Fruit fly (Drosophila melanogaster) whole organism, prepupa: Measurements from ENCODE around the gene Ugt35C1.

Experiments used
- CG8119 ChIP-seq: fragments of 200-800 bp; sonication (Bioruptor generic); IDR thresholded peaks from 3 replicates; pipeline ENCODE4 v1.3.6; 2022; ENCODE audit warnings: missing biosample characterization, missing genetic modification characterization
- CG9139 ChIP-seq: fragments of 200-800 bp; sonication (Bioruptor generic); optimal IDR thresholded peaks from 3 replicates; lab custom pipeline; 2017; ENCODE audit warnings: missing biosample characterization, mild to moderate bottlenecking, missing genetic modification characterization
- Hr38 ChIP-seq: sonication (Bioruptor generic); optimal IDR thresholded peaks from 2 replicates; lab custom pipeline; 2016; ENCODE audit warnings: missing biosample characterization, missing genetic modification characterization
- Sox14 ChIP-seq: fragments of 200-800 bp; sonication (Bioruptor generic); optimal IDR thresholded peaks from 3 replicates; lab custom pipeline; 2016; ENCODE audit warnings: missing biosample characterization, missing genetic modification characterization
- esn ChIP-seq: fragments of 200-800 bp; sonication (Bioruptor generic); optimal IDR thresholded peaks from 2 replicates; lab custom pipeline; 2016; ENCODE audit warnings: missing biosample characterization, mild to moderate bottlenecking, missing genetic modification characterization, moderate library complexity
- spab ChIP-seq: fragments of 200-800 bp; sonication (Bioruptor generic); optimal IDR thresholded peaks from 2 replicates; lab custom pipeline; 2017; ENCODE audit warnings: missing biosample characterization, mild to moderate bottlenecking, missing genetic modification characterization, missing genetic modification reagents

DNA sequence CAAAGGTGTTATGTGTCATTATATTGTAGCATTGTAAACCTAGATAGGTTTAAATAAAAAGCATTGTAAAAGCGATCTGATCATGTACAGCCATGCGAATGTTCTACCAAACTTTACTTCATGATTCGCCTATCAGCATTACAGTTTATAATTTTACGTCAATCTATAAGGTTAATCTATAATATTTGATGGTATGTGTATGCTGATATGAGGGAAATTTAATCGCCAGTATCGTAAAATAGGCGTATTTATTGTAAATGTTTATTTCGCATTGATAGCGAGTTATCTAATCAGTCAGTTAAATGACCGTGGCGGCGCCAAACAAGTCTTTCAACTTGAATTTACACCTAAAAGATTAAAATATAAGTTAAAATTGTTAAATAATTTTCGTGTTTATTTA, 49.5 kb upstream of the Ugt35C1 start:
- TF ChIP-seq spab (GFP tag; lab: Kevin White, UChicago) (no peak), Hr38 (GFP tag; lab: Kevin White, UChicago) (no peak), CG8119 (no peak), esn (GFP tag; lab: Kevin White, UChicago) (no peak), Sox14 (GFP tag; lab: Kevin White, UChicago) (no peak), CG9139 (GFP tag; lab: Kevin White, UChicago) (no peak)
